Worm (Caenorhabditis elegans): ENCODE data around the gene srlf-20.

The srlf-20 gene

ce11 chrV:875945-876344 lies 17.8 kb upstream of the srlf-20 start, which contains the start of gene T02B11.9:
TSS of gene T02B11.9 (plus strand) at chrV:876245.
- no peak for TF ChIP-seq nhr-2 (tag; optimal IDR thresholded peaks at IDR 0.05)
- TF ChIP-seq cnd-1 (tag; optimal IDR thresholded peaks at IDR 0.05) = no peak
- TF ChIP-seq unc-62 (GFP tag; optimal IDR thresholded peaks at IDR 0.05) = no peak
- no peak for TF ChIP-seq mep-1 (tag; optimal IDR thresholded peaks at IDR 0.05)
- no peak for TF ChIP-seq nhr-76 (tag; optimal IDR thresholded peaks at IDR 0.05)
- TF ChIP-seq pha-4 (tag; optimal IDR thresholded peaks at IDR 0.05) = no peak
- TF ChIP-seq nhr-237 (tag; optimal IDR thresholded peaks at IDR 0.05) = no peak
- TF ChIP-seq ham-2 (GFP tag; optimal IDR thresholded peaks at IDR 0.05) = no peak
- TF ChIP-seq snpc-4 (tag; optimal IDR thresholded peaks at IDR 0.05) = no peak

ce11 chrV:878567-878966 lies 15.2 kb upstream of the srlf-20 start, which contains the start of gene T02B11.8:
TSS of gene T02B11.8 (minus strand) at chrV:878667.
- TF ChIP-seq elt-3 (tag; optimal IDR thresholded peaks at IDR 0.05) (no peak), pha-4 (tag; optimal IDR thresholded peaks at IDR 0.05) (no peak), lin-32 (GFP tag; optimal IDR thresholded peaks at IDR 0.05) (no peak), ceh-83 (GFP tag; optimal IDR thresholded peaks at IDR 0.05) (no peak), mab-5 (tag; optimal IDR thresholded peaks at IDR 0.05) (no peak), nhr-76 (tag; optimal IDR thresholded peaks at IDR 0.05) (no peak), drap-1 (GFP tag; optimal IDR thresholded peaks at IDR 0.05) (no peak), ham-2 (GFP tag; optimal IDR thresholded peaks at IDR 0.05) (no peak), mls-2 (tag; optimal IDR thresholded peaks at IDR 0.05) (no peak), nhr-12 (tag; optimal IDR thresholded peaks at IDR 0.05) (no peak), nhr-237 (tag; optimal IDR thresholded peaks at IDR 0.05) (no peak), flh-1 (GFP tag; optimal IDR thresholded peaks at IDR 0.05) (no peak)

ce11 chrV:879171-879570 lies 14.6 kb upstream of the srlf-20 start, which contains the start of gene srg-53:
TSS of gene srg-53 (plus strand) at chrV:879471.
- no peak for TF ChIP-seq ces-1 (GFP tag; optimal IDR thresholded peaks at IDR 0.05)
- no peak for TF ChIP-seq nhr-237 (tag; optimal IDR thresholded peaks at IDR 0.05)
- no peak for TF ChIP-seq ceh-43 (GFP tag; optimal IDR thresholded peaks at IDR 0.05)
- no peak for TF ChIP-seq elt-3 (tag; optimal IDR thresholded peaks at IDR 0.05)
- TF ChIP-seq lin-32 (GFP tag; optimal IDR thresholded peaks at IDR 0.05) = no peak
- TF ChIP-seq pha-4 (tag; optimal IDR thresholded peaks at IDR 0.05) = no peak
- TF ChIP-seq ceh-83 (GFP tag; optimal IDR thresholded peaks at IDR 0.05) = no peak
- no peak for TF ChIP-seq lin-13 (tag; optimal IDR thresholded peaks at IDR 0.05)
- TF ChIP-seq hlh-1 (tag; optimal IDR thresholded peaks at IDR 0.05) = no peak
- no peak for TF ChIP-seq sem-2 (GFP tag; optimal IDR thresholded peaks at IDR 0.05)
- TF ChIP-seq M03D4.4 (tag; optimal IDR thresholded peaks at IDR 0.05) = no peak
- no peak for TF ChIP-seq nhr-12 (tag; optimal IDR thresholded peaks at IDR 0.05)

- TF ChIP-seq nhr-76 (tag; optimal IDR thresholded peaks at IDR 0.05) = no peak
- TF ChIP-seq blmp-1 (tag; optimal IDR thresholded peaks at IDR 0.05) = no peak
- no peak for TF ChIP-seq unc-62 (GFP tag; optimal IDR thresholded peaks at IDR 0.05)
- TF ChIP-seq drap-1 (GFP tag; optimal IDR thresholded peaks at IDR 0.05) = no peak
- TF ChIP-seq ceh-43 (GFP tag; optimal IDR thresholded peaks at IDR 0.05) = no peak
- TF ChIP-seq nhr-2 (tag; optimal IDR thresholded peaks at IDR 0.05) = no peak
- no peak for TF ChIP-seq bed-3 (GFP tag; optimal IDR thresholded peaks at IDR 0.05)
- no peak for TF ChIP-seq lsy-2 (tag; optimal IDR thresholded peaks at IDR 0.05)
- no peak for TF ChIP-seq ceh-39 (tag; optimal IDR thresholded peaks at IDR 0.05)
- no peak for TF ChIP-seq lin-13 (tag; optimal IDR thresholded peaks at IDR 0.05)
- TF ChIP-seq sptf-1 (tag; optimal IDR thresholded peaks at IDR 0.05) = no peak
- no peak for TF ChIP-seq unc-120 (tag; optimal IDR thresholded peaks at IDR 0.05; ENCODE audit: poor library complexity, severe bottlenecking)
- TF ChIP-seq ces-1 (GFP tag; optimal IDR thresholded peaks at IDR 0.05) = no peak
- no peak for TF ChIP-seq unc-39 (tag; optimal IDR thresholded peaks at IDR 0.05)
- no peak for TF ChIP-seq mep-1 (tag; optimal IDR thresholded peaks at IDR 0.05)
- TF ChIP-seq elt-3 (tag; optimal IDR thresholded peaks at IDR 0.05) = no peak
- no peak for TF ChIP-seq snpc-4 (tag; optimal IDR thresholded peaks at IDR 0.05)
- no peak for TF ChIP-seq ceh-83 (GFP tag; optimal IDR thresholded peaks at IDR 0.05)
- no peak for TF ChIP-seq mab-5 (tag; optimal IDR thresholded peaks at IDR 0.05)
- no peak for TF ChIP-seq lin-32 (GFP tag; optimal IDR thresholded peaks at IDR 0.05)
Observed at ce11 chrV:884324-884723, 9.4 kb upstream of the srlf-20 start, which contains the start of gene srj-38. TSS of gene srj-38 (minus strand) at chrV:884424.

- TF ChIP-seq bed-3 (GFP tag; optimal IDR thresholded peaks at IDR 0.05) (no peak), sem-2 (GFP tag; optimal IDR thresholded peaks at IDR 0.05) (no peak), nhr-28 (tag; optimal IDR thresholded peaks at IDR 0.05) (no peak), unc-39 (tag; optimal IDR thresholded peaks at IDR 0.05) (no peak), lsy-2 (tag; optimal IDR thresholded peaks at IDR 0.05) (no peak), snpc-4 (tag; optimal IDR thresholded peaks at IDR 0.05) (no peak), nhr-76 (tag; optimal IDR thresholded peaks at IDR 0.05) (no peak), blmp-1 (tag; optimal IDR thresholded peaks at IDR 0.05) (no peak)
Observed at ce11 chrV:889216-889615, 4.6 kb upstream of the srlf-20 start, which contains the start of gene T02B11.6. TSS of gene T02B11.6 (minus strand) at chrV:889316.
